Worm (Caenorhabditis elegans) whole organism, young adult: ENCODE results near the gene clp-4.
A peak's percentile ranks its signal among the peaks of the same experiment; 100 is the strongest.

Experiments used
- D2030.7 ChIP-seq: fragments of 200-800 bp; sonication (Bioruptor generic); IDR thresholded peaks from 2 replicates; pipeline ENCODE4 v1.3.6; 2022; ENCODE audit warnings: missing genetic modification reagents, missing genetic modification characterization, missing compliant biosample characterization
- F37B4.10 ChIP-seq: fragments of 200-800 bp; sonication (Bioruptor generic); IDR thresholded peaks from 2 replicates; pipeline ENCODE4 v1.3.6; 2022; ENCODE audit warnings: missing genetic modification characterization, missing compliant biosample characterization
- F39B2.1 ChIP-seq: fragments of 200-800 bp; sonication (Bioruptor generic); IDR thresholded peaks from 2 replicates; pipeline ENCODE4 v1.3.6; 2022; ENCODE audit warnings: missing genetic modification reagents, missing genetic modification characterization, missing compliant biosample characterization
- F52B5.7 ChIP-seq: sonication (generic microtip); optimal IDR thresholded peaks from 2 replicates; lab custom pipeline; 2016; ENCODE audit warnings: mild to moderate bottlenecking, missing genetic modification characterization, missing compliant biosample characterization
- K11D2.4 ChIP-seq: fragments of 200-800 bp; sonication (Bioruptor generic); IDR thresholded peaks from 2 replicates; pipeline ENCODE4 v1.3.6; 2022; ENCODE audit warnings: missing genetic modification reagents, missing genetic modification characterization, missing compliant biosample characterization
- Y79H2A.3 ChIP-seq: fragments of 200-800 bp; sonication (Bioruptor generic); conservative IDR thresholded peaks from 2 replicates; pipeline ENCODE4 v1.3.6; 2022; ENCODE audit warnings: missing genetic modification reagents, missing genetic modification characterization, missing compliant biosample characterization
- Y95B8A.8 ChIP-seq: fragments of 200-800 bp; sonication (Bioruptor generic); IDR thresholded peaks from 2 replicates; pipeline ENCODE4 v1.3.6; 2022; ENCODE audit warnings: missing genetic modification reagents, missing genetic modification characterization, missing compliant biosample characterization
- ZK185.1 ChIP-seq: sonication (generic microtip); optimal IDR thresholded peaks from 2 replicates; lab custom pipeline; 2016; ENCODE audit warnings: mild to moderate bottlenecking, missing genetic modification characterization, missing compliant biosample characterization; ENCODE audit not compliant: poor library complexity, severe bottlenecking
- akir-1 ChIP-seq: fragments of 200-800 bp; sonication (Bioruptor generic); optimal IDR thresholded peaks from 2 replicates; lab custom pipeline; 2018; ENCODE audit warnings: mild to moderate bottlenecking, missing genetic modification characterization, moderate library complexity, missing compliant biosample characterization
- ama-1 ChIP-seq, 3 experiments: fragments of 150-350 bp in 1 of 3; sonication (generic microtip) in 2 of 3; optimal IDR thresholded peaks; 2 replicates each; lab custom pipeline; 2014 to 2018; ENCODE audit warnings: missing biosample characterization in 2 of 3, missing genetic modification characterization in 2 of 3, missing genetic modification reagents in 2 of 3
- aptf-2 ChIP-seq: fragments of 200-800 bp; sonication (Bioruptor generic); conservative IDR thresholded peaks from 2 replicates; pipeline ENCODE4 v1.3.6; 2022; ENCODE audit warnings: missing genetic modification reagents, missing genetic modification characterization, missing compliant biosample characterization
- athp-1 ChIP-seq: sonication (generic microtip); optimal IDR thresholded peaks from 2 replicates; lab custom pipeline; 2017; ENCODE audit warnings: mild to moderate bottlenecking, missing genetic modification characterization, missing compliant biosample characterization
- attf-6 ChIP-seq: fragments of 200-800 bp; sonication (Bioruptor generic); IDR thresholded peaks from 2 replicates; pipeline ENCODE4 v1.3.6; 2022; ENCODE audit warnings: missing genetic modification reagents, missing genetic modification characterization, missing compliant biosample characterization
- egl-18 ChIP-seq: fragments of 200-800 bp; sonication (Bioruptor generic); IDR thresholded peaks from 2 replicates; pipeline ENCODE4 v1.3.6; 2022; ENCODE audit warnings: missing genetic modification reagents, missing genetic modification characterization, missing compliant biosample characterization
- egl-44 ChIP-seq: fragments of 200-800 bp; sonication (Bioruptor generic); IDR thresholded peaks from 2 replicates; pipeline ENCODE4 v1.3.6; 2022; ENCODE audit warnings: missing genetic modification reagents, missing genetic modification characterization, missing compliant biosample characterization
- egrh-3 ChIP-seq: fragments of 200-800 bp; sonication (Bioruptor generic); IDR thresholded peaks from 2 replicates; pipeline ENCODE4 v1.3.6; 2022; ENCODE audit warnings: missing genetic modification reagents, missing genetic modification characterization, missing compliant biosample characterization
- ekl-4 ChIP-seq: fragments of 200-800 bp; sonication (Bioruptor generic); IDR thresholded peaks from 2 replicates; pipeline ENCODE4 v1.3.6; 2022; ENCODE audit warnings: missing genetic modification reagents, missing genetic modification characterization, missing compliant biosample characterization
- hlh-12 ChIP-seq: sonication (generic microtip); optimal IDR thresholded peaks from 2 replicates; lab custom pipeline; 2016; ENCODE audit warnings: missing genetic modification characterization, missing compliant biosample characterization
- hlh-26 ChIP-seq: fragments of 200-800 bp; sonication (Bioruptor generic); conservative IDR thresholded peaks from 2 replicates; pipeline ENCODE4 v1.3.6; 2022; ENCODE audit warnings: missing genetic modification reagents, missing genetic modification characterization, missing compliant biosample characterization
- lin-35 ChIP-seq, 3 experiments: fragments of 150-350 bp in 2 of 3; sonication (generic microtip) in 1 of 3; optimal IDR thresholded peaks; 2 replicates each; lab custom pipeline; 2014 to 2018; ENCODE audit warnings: missing biosample characterization in 3 of 3, missing genetic modification characterization in 3 of 3, missing genetic modification reagents in 3 of 3
- mcd-1 ChIP-seq: fragments of 200-800 bp; sonication (Bioruptor generic); IDR thresholded peaks from 2 replicates; pipeline ENCODE4 v1.3.6; 2022; ENCODE audit warnings: missing genetic modification reagents, missing genetic modification characterization, missing compliant biosample characterization
- mes-4 ChIP-seq: sonication (generic microtip); optimal IDR thresholded peaks from 2 replicates; lab custom pipeline; 2016; ENCODE audit warnings: missing genotype, missing genetic modification characterization, missing compliant biosample characterization
- nfya-1 ChIP-seq: sonication (generic microtip); optimal IDR thresholded peaks from 2 replicates; lab custom pipeline; 2017; ENCODE audit warnings: antibody characterized with exemption, missing compliant biosample characterization, missing genetic modification characterization, borderline replicate concordance; ENCODE audit not compliant: insufficient read depth
- nfyb-1 ChIP-seq: fragments of 200-800 bp; sonication (Bioruptor generic); IDR thresholded peaks from 2 replicates; pipeline ENCODE4 v1.3.6; 2022; ENCODE audit warnings: missing genetic modification reagents, missing genetic modification characterization, missing compliant biosample characterization
- nhr-120 ChIP-seq: fragments of 200-800 bp; sonication (Bioruptor generic); IDR thresholded peaks from 2 replicates; pipeline ENCODE4 v1.3.6; 2022; ENCODE audit warnings: missing genetic modification characterization, missing compliant biosample characterization
- nhr-27 ChIP-seq: fragments of 200-800 bp; sonication (Bioruptor generic); optimal IDR thresholded peaks from 2 replicates; lab custom pipeline; 2018; ENCODE audit warnings: mild to moderate bottlenecking, missing genetic modification characterization, moderate library complexity, missing compliant biosample characterization
- rcor-1 ChIP-seq: fragments of 200-800 bp; sonication (Bioruptor generic); IDR thresholded peaks from 2 replicates; pipeline ENCODE4 v1.3.6; 2022; ENCODE audit warnings: missing genetic modification reagents, missing genetic modification characterization, missing compliant biosample characterization
- sea-2 ChIP-seq: fragments of 200-800 bp; sonication (Bioruptor generic); IDR thresholded peaks from 2 replicates; pipeline ENCODE4 v1.3.6; 2022; ENCODE audit warnings: missing genetic modification characterization, missing compliant biosample characterization
- snpc-3.4 ChIP-seq: sonication (generic microtip); optimal IDR thresholded peaks from 2 replicates; lab custom pipeline; 2017; ENCODE audit warnings: missing genetic modification characterization, mild to moderate bottlenecking, missing compliant biosample characterization, antibody characterized with exemption, moderate library complexity, missing genotype, missing genetic modification reagents
- unc-130 ChIP-seq: sonication (generic microtip); optimal IDR thresholded peaks from 2 replicates; lab custom pipeline; 2016; ENCODE audit warnings: missing genetic modification reagents, missing genetic modification characterization, missing compliant biosample characterization
- zfh-2 ChIP-seq: fragments of 200-800 bp; sonication (Bioruptor generic); conservative IDR thresholded peaks from 2 replicates; pipeline ENCODE4 v1.3.6; 2022; ENCODE audit warnings: missing genetic modification reagents, missing genetic modification characterization, missing compliant biosample characterization

The clp-4 gene

ce11 chrIII:1814285-1814684 is 3.8 kb downstream of the clp-4 start:
- TF ChIP-seq lin-35 (GFP tag; optimal IDR thresholded peaks at IDR 0.05; lab: Kevin White, UChicago) (no peak), D2030.7 (no peak), zfh-2 (GFP tag; lab: Robert Waterston, UW) (peak; percentile 50), unc-130 (GFP tag; lab: Kevin White, UChicago) (no peak)

ce11 chrIII:1807297-1807935 is 10.7 kb downstream of the clp-4 start:
- TF ChIP-seq K11D2.4 (GFP tag; lab: Robert Waterston, UW) = peak; percentile 59; the same call in 1 of the 2 replicates

ce11 chrIII:1806183-1806798 is 11.8 kb downstream of the clp-4 start:
- TF ChIP-seq ZK185.1 (tag; lab: Kevin White, UChicago) = no peak
- TF ChIP-seq D2030.7 = no peak
- no peak for TF ChIP-seq akir-1
- TF ChIP-seq mes-4 (tag; lab: Kevin White, UChicago) = peak; percentile 2
- TF ChIP-seq K11D2.4 (GFP tag; lab: Robert Waterston, UW) = no peak
- TF ChIP-seq nhr-27 (tag; lab: Kevin White, UChicago) = no peak
- peak; percentile 93 for TF ChIP-seq zfh-2 (GFP tag; lab: Robert Waterston, UW)
- 0 out of 2 replicates have a peak, but pooled peaks have one; percentile 3 for TF ChIP-seq ekl-4 (GFP tag; lab: Robert Waterston, UW)
- TF ChIP-seq hlh-12 = no peak
- TF ChIP-seq F52B5.7 = no peak
- TF ChIP-seq mcd-1 (GFP tag; lab: Robert Waterston, UW) = 0 out of 2 replicates have a peak, but pooled peaks have one; percentile 33
- peak; percentile 90 for TF ChIP-seq egrh-3 (GFP tag; lab: Robert Waterston, UW)

ce11 chrIII:1805415-1806008 is 12.6 kb downstream of the clp-4 start:
- TF ChIP-seq nfya-1 (tag; lab: Kevin White, UChicago) = no peak
- TF ChIP-seq Y79H2A.3 (GFP tag; lab: Robert Waterston, UW) = no peak
- no peak for TF ChIP-seq rcor-1 (GFP tag; lab: Robert Waterston, UW)
- no peak for TF ChIP-seq F37B4.10
- TF ChIP-seq snpc-3.4 = no peak
- no peak for TF ChIP-seq ama-1 (optimal IDR thresholded peaks at IDR 0.05; lab: Kevin White, UChicago)
- TF ChIP-seq ama-1 (GFP tag; optimal IDR thresholded peaks at IDR 0.05; lab: Kevin White, UChicago) = no peak
- no peak for TF ChIP-seq egl-44
- TF ChIP-seq F39B2.1 (GFP tag; lab: Robert Waterston, UW) = no peak
- TF ChIP-seq sea-2 (GFP tag; lab: Robert Waterston, UW) = no peak
- TF ChIP-seq attf-6 (GFP tag; lab: Robert Waterston, UW) = no peak
- TF ChIP-seq Y95B8A.8 (GFP tag; lab: Robert Waterston, UW) = no peak
- TF ChIP-seq egl-18 (GFP tag; lab: Robert Waterston, UW) = no peak
- no peak for TF ChIP-seq nfyb-1
- TF ChIP-seq athp-1 (tag; lab: Kevin White, UChicago) = no peak

ce11 chrIII:1804477-1804876 is 13.6 kb downstream of the clp-4 start:
- TF ChIP-seq hlh-26 (no peak), aptf-2 (GFP tag; lab: Robert Waterston, UW) (0 out of 2 replicates have a peak, but pooled peaks have one; percentile 24), nhr-120 (no peak), egrh-3 (GFP tag; lab: Robert Waterston, UW) (peak; percentile 80), zfh-2 (GFP tag; lab: Robert Waterston, UW) (peak; percentile 59)
